Worm (Caenorhabditis elegans) whole organism, L1 larva: ENCODE data around the gene ent-1.

Source experiments
- C04F5.9 ChIP-seq: sonication (generic microtip); optimal IDR thresholded peaks from 2 replicates; lab custom pipeline; 2016; ENCODE audit warnings: missing genetic modification characterization, missing compliant biosample characterization
- C16A3.4 ChIP-seq: fragments of 150-350 bp; optimal IDR thresholded peaks from 2 replicates; lab custom pipeline; 2014; ENCODE audit warnings: missing biosample characterization, missing genetic modification characterization
- C34B4.2 ChIP-seq: sonication (generic microtip); optimal IDR thresholded peaks from 2 replicates; lab custom pipeline; 2017; ENCODE audit warnings: mild to moderate bottlenecking, missing genetic modification characterization, missing compliant biosample characterization
- Y116A8C.19 ChIP-seq: sonication (generic microtip); optimal IDR thresholded peaks from 2 replicates; lab custom pipeline; 2016; ENCODE audit warnings: missing compliant biosample characterization, missing genetic modification characterization, borderline replicate concordance
- aha-1 ChIP-seq: fragments of 150-350 bp; optimal IDR thresholded peaks from 2 replicates; lab custom pipeline; 2014; ENCODE audit warnings: missing biosample characterization, missing genetic modification characterization
- alr-1 ChIP-seq: fragments of 200-800 bp; sonication (Bioruptor generic); optimal IDR thresholded peaks from 2 replicates; lab custom pipeline; 2018; ENCODE audit warnings: borderline replicate concordance, mild to moderate bottlenecking, missing genetic modification characterization, missing compliant biosample characterization
- ama-1 ChIP-seq: fragments of 150-350 bp; optimal IDR thresholded peaks from 2 replicates; lab custom pipeline; 2014
- blmp-1 ChIP-seq: fragments of 150-350 bp; optimal IDR thresholded peaks from 2 replicates; lab custom pipeline; 2014; ENCODE audit warnings: missing biosample characterization, missing genetic modification characterization
- dpl-1 ChIP-seq, 3 experiments: fragments of 150-350 bp in 2 of 3; sonication (generic microtip) in 1 of 3; optimal IDR thresholded peaks; 2 replicates each; lab custom pipeline; 2014 to 2017; ENCODE audit warnings: missing biosample characterization in 3 of 3, missing genetic modification characterization in 3 of 3, missing genetic modification reagents in 3 of 3
- dsc-1 ChIP-seq: sonication (generic microtip); optimal IDR thresholded peaks from 2 replicates; lab custom pipeline; 2016; ENCODE audit warnings: mild to moderate bottlenecking, missing genetic modification characterization, missing compliant biosample characterization
- efl-1 ChIP-seq, 4 experiments: fragments of 150-350 bp; optimal IDR thresholded peaks in 3 of 4; peaks in 1 of 4; 1 replicate in 1 of 4; 2 replicates in 3 of 4; lab custom pipeline; 2014; ENCODE audit warnings: missing biosample characterization in 2 of 4, missing genetic modification characterization in 2 of 4, missing genetic modification reagents in 2 of 4
- efl-3 ChIP-seq: fragments of 200-800 bp; sonication (Bioruptor generic); optimal IDR thresholded peaks from 2 replicates; lab custom pipeline; 2018; ENCODE audit warnings: mild to moderate bottlenecking, missing genetic modification characterization, missing compliant biosample characterization
- egl-13 ChIP-seq: sonication (generic microtip); optimal IDR thresholded peaks from 2 replicates; lab custom pipeline; 2016; ENCODE audit warnings: missing genotype, missing genetic modification reagents, missing genetic modification characterization, missing compliant biosample characterization
- egl-27 ChIP-seq, 2 experiments: fragments of 150-350 bp in 1 of 2; sonication (generic microtip); optimal IDR thresholded peaks; 3 replicates each; lab custom pipeline; 2017 to 2018; ENCODE audit warnings: missing biosample characterization in 2 of 2, missing genetic modification characterization in 2 of 2, missing genetic modification reagents in 2 of 2
- elt-2 ChIP-seq: sonication (generic microtip); optimal IDR thresholded peaks from 2 replicates; lab custom pipeline; 2016; ENCODE audit warnings: missing genetic modification characterization, mild to moderate bottlenecking, inconsistent platforms, missing compliant biosample characterization, missing genetic modification reagents
- elt-3 ChIP-seq, 6 experiments: fragments of 150-350 bp in 1 of 6; sonication (generic microtip); optimal IDR thresholded peaks; 2 replicates each; lab custom pipeline; 2017 to 2018; ENCODE audit warnings: missing biosample characterization in 6 of 6, missing genetic modification characterization in 6 of 6, inconsistent platforms in 1 of 6
- fos-1 ChIP-seq: fragments of 150-350 bp; optimal IDR thresholded peaks from 2 replicates; lab custom pipeline; 2014; ENCODE audit warnings: missing biosample characterization, missing genetic modification characterization
- hlh-17 ChIP-seq: fragments of 200-800 bp; sonication (Bioruptor generic); optimal IDR thresholded peaks from 2 replicates; lab custom pipeline; 2018; ENCODE audit warnings: missing genetic modification characterization, mild to moderate bottlenecking, missing compliant biosample characterization, moderate library complexity, borderline replicate concordance
- hlh-4 ChIP-seq: sonication (generic microtip); optimal IDR thresholded peaks from 2 replicates; lab custom pipeline; 2016; ENCODE audit warnings: mild to moderate bottlenecking, missing genetic modification characterization, missing compliant biosample characterization
- hpl-2 ChIP-seq: fragments of 150-350 bp; optimal IDR thresholded peaks from 2 replicates; lab custom pipeline; 2014; ENCODE audit warnings: missing biosample characterization, missing genetic modification reagents, missing genetic modification characterization
- isw-1 ChIP-seq: fragments of 200-800 bp; sonication (Bioruptor generic); IDR thresholded peaks from 2 replicates; pipeline ENCODE4 v1.3.6; 2022; ENCODE audit warnings: missing genetic modification characterization, missing compliant biosample characterization
- lin-13 ChIP-seq: fragments of 150-350 bp; optimal IDR thresholded peaks from 2 replicates; lab custom pipeline; 2014; ENCODE audit warnings: missing biosample characterization, missing genetic modification reagents, missing genetic modification characterization
- lin-14 ChIP-seq: fragments of 200-800 bp; sonication (Bioruptor generic); optimal IDR thresholded peaks from 2 replicates; lab custom pipeline; 2018; ENCODE audit warnings: mild to moderate bottlenecking, missing genetic modification characterization, moderate library complexity, missing compliant biosample characterization
- lin-15B ChIP-seq: fragments of 150-350 bp; sonication (generic microtip); optimal IDR thresholded peaks from 3 replicates; lab custom pipeline; 2014; ENCODE audit warnings: missing biosample characterization, missing genetic modification characterization
- lin-35 ChIP-seq, 2 experiments: fragments of 150-350 bp; optimal IDR thresholded peaks; 2 replicates each; lab custom pipeline; 2014; ENCODE audit warnings: missing biosample characterization in 2 of 2, missing genetic modification characterization in 2 of 2, missing genetic modification reagents in 2 of 2
- lir-3 ChIP-seq: sonication (generic microtip); optimal IDR thresholded peaks from 2 replicates; lab custom pipeline; 2016; ENCODE audit warnings: mild to moderate bottlenecking, missing genetic modification characterization, moderate library complexity, missing compliant biosample characterization; ENCODE audit not compliant: poor library complexity
- lsy-2 ChIP-seq, 2 experiments: fragments of 150-350 bp; optimal IDR thresholded peaks; 2 replicates each; lab custom pipeline; 2014; ENCODE audit warnings: missing biosample characterization in 2 of 2, missing genetic modification characterization in 2 of 2
- mdl-1 ChIP-seq, 2 experiments: fragments of 150-350 bp; optimal IDR thresholded peaks; 2 replicates each; lab custom pipeline; 2014 to 2017; ENCODE audit warnings: missing biosample characterization in 2 of 2, missing genetic modification characterization in 2 of 2, inconsistent platforms in 1 of 2
- mef-2 ChIP-seq: fragments of 150-350 bp; optimal IDR thresholded peaks from 2 replicates; lab custom pipeline; 2014; ENCODE audit warnings: missing biosample characterization, missing genetic modification characterization
- mep-1 ChIP-seq: fragments of 150-350 bp; optimal IDR thresholded peaks from 2 replicates; lab custom pipeline; 2014; ENCODE audit warnings: missing biosample characterization, missing genetic modification characterization
- nhr-19 ChIP-seq: fragments of 200-800 bp; sonication (Bioruptor generic); conservative IDR thresholded peaks from 2 replicates; pipeline ENCODE4 v1.3.6; 2022; ENCODE audit warnings: missing genetic modification characterization, missing compliant biosample characterization
- nhr-20 ChIP-seq: sonication (generic microtip); optimal IDR thresholded peaks from 2 replicates; lab custom pipeline; 2016; ENCODE audit warnings: mild to moderate bottlenecking, missing genetic modification characterization, missing compliant biosample characterization
- nhr-237 ChIP-seq: fragments of 150-350 bp; optimal IDR thresholded peaks from 2 replicates; lab custom pipeline; 2014; ENCODE audit warnings: missing biosample characterization, missing genetic modification characterization
- nhr-47 ChIP-seq: sonication (generic microtip); optimal IDR thresholded peaks from 2 replicates; lab custom pipeline; 2016; ENCODE audit warnings: mild to moderate bottlenecking, missing genetic modification characterization, moderate library complexity, missing compliant biosample characterization
- nhr-71 ChIP-seq: sonication (generic microtip); optimal IDR thresholded peaks from 2 replicates; lab custom pipeline; 2016; ENCODE audit warnings: mild to moderate bottlenecking, missing genetic modification characterization, moderate library complexity, missing compliant biosample characterization
- nhr-76 ChIP-seq: sonication (generic microtip); optimal IDR thresholded peaks from 2 replicates; lab custom pipeline; 2017; ENCODE audit warnings: missing biosample characterization, missing genetic modification characterization
- nhr-85 ChIP-seq: sonication (generic microtip); peaks from one replicate; lab custom pipeline; 2016; ENCODE audit warnings: missing genetic modification characterization, inconsistent platforms, missing compliant biosample characterization
- nhr-90 ChIP-seq: sonication (generic microtip); optimal IDR thresholded peaks from 2 replicates; lab custom pipeline; 2016; ENCODE audit warnings: mild to moderate bottlenecking, missing genetic modification characterization, missing compliant biosample characterization; ENCODE audit not compliant: poor library complexity
- rnt-1 ChIP-seq: sonication (generic microtip); optimal IDR thresholded peaks from 2 replicates; lab custom pipeline; 2016; ENCODE audit warnings: mild to moderate bottlenecking, missing genetic modification characterization, moderate library complexity, missing compliant biosample characterization
- snu-23 ChIP-seq: sonication (generic microtip); optimal IDR thresholded peaks from 2 replicates; lab custom pipeline; 2016; ENCODE audit warnings: missing genetic modification characterization, missing compliant biosample characterization
- sptf-1 ChIP-seq: fragments of 150-350 bp; optimal IDR thresholded peaks from 2 replicates; lab custom pipeline; 2014; ENCODE audit warnings: missing biosample characterization, missing genetic modification characterization
- swsn-7 ChIP-seq: sonication (generic microtip); optimal IDR thresholded peaks from 2 replicates; lab custom pipeline; 2016; ENCODE audit warnings: missing genetic modification characterization, missing compliant biosample characterization
- tbx-2 ChIP-seq: sonication (generic microtip); optimal IDR thresholded peaks from 2 replicates; lab custom pipeline; 2016; ENCODE audit warnings: missing genetic modification characterization, missing compliant biosample characterization
- unc-130 ChIP-seq: fragments of 150-350 bp; optimal IDR thresholded peaks from 2 replicates; lab custom pipeline; 2017; ENCODE audit warnings: missing biosample characterization, missing genetic modification characterization, inconsistent platforms
- unc-30 ChIP-seq: sonication (generic microtip); optimal IDR thresholded peaks from 2 replicates; lab custom pipeline; 2017; ENCODE audit warnings: missing biosample characterization, missing genetic modification characterization
- unc-62 ChIP-seq: fragments of 150-350 bp; optimal IDR thresholded peaks from 2 replicates; lab custom pipeline; 2014; ENCODE audit warnings: missing biosample characterization, missing genetic modification reagents, missing genetic modification characterization
- unc-86 ChIP-seq: sonication (generic microtip); optimal IDR thresholded peaks from 2 replicates; lab custom pipeline; 2016; ENCODE audit warnings: missing genetic modification characterization, missing compliant biosample characterization
- vab-15 ChIP-seq: sonication (generic microtip); optimal IDR thresholded peaks from 2 replicates; lab custom pipeline; 2017; ENCODE audit warnings: missing genotype, mild to moderate bottlenecking, missing genetic modification characterization, missing compliant biosample characterization
- xbp-1 ChIP-seq: sonication (generic microtip); optimal IDR thresholded peaks from 2 replicates; lab custom pipeline; 2016; ENCODE audit warnings: missing genetic modification characterization, missing compliant biosample characterization
- zag-1 ChIP-seq: fragments of 150-350 bp; optimal IDR thresholded peaks from 2 replicates; lab custom pipeline; 2014; ENCODE audit warnings: missing biosample characterization, missing genetic modification characterization
- ztf-4 ChIP-seq: fragments of 150-350 bp; optimal IDR thresholded peaks from 2 replicates; lab custom pipeline; 2014; ENCODE audit warnings: missing biosample characterization, missing genetic modification characterization

The ent-1 gene

DNA sequence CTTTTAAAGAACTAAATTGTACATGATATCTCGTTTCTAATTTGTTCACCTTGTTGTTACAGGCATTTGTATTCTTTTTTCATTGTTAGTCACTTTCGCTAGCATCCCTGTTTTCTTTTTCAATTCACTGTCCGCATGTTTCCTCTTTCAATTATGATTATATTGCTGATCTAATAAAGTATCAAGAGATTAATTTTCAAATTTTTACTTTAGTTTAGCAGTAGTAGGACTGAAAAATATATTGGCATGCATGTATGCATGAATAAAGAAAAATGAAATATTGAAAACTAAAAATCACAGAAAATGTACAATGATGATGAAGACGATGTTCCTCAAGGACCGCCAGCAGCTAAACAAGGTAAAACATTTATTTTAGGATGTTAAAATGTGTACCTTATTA is 17.3 kb downstream of the ent-1 start, which contains the start of gene rbm-17:
rbm-17 (plus strand) TSS at position 301 of the 400 bp plus-strand sequence.
- TF ChIP-seq nhr-71, result peak; percentile 14
- TF ChIP-seq nhr-85 (tag; lab: Kevin White, UChicago), result no peak
- peak; percentile 9 for TF ChIP-seq elt-2

DNA sequence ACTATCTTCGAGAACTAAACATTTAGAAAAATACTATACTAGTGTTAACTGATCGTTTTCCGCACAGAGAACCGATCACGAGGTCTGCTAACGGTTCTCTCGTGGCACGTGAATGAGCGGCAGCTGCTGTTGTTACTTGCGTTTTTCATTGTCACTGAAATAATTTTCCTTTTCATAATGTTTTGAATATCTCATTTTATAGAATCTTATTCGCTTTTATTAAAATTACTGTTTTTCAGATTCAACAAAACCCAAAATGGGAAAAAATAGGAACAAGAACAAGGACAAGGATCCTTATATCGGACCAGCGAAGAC is 18.9 kb downstream of the ent-1 start, which contains the start of gene F58B3.6:
F58B3.6 (plus strand) TSS at position 240 of the 315 bp plus-strand sequence.
- no peak for TF ChIP-seq unc-62 (GFP tag; lab: Kevin White, UChicago)
- no peak for TF ChIP-seq fos-1 (tag; lab: Kevin White, UChicago)
- TF ChIP-seq nhr-19 (GFP tag; lab: Robert Waterston, UW), result peak; percentile 77
- peak; percentile 54 for TF ChIP-seq unc-130 (tag; lab: Kevin White, UChicago)
- peak; percentile 53 for TF ChIP-seq rnt-1 (tag; lab: Kevin White, UChicago)
- peak; percentile 30 for TF ChIP-seq nhr-90 (tag; lab: Kevin White, UChicago)
- TF ChIP-seq elt-3 (tag; optimal IDR thresholded peaks at IDR 0.05; lab: Kevin White, UChicago), result peak in 2 of 6 experiments; percentile 16 to 67
- TF ChIP-seq C16A3.4 (tag; lab: Kevin White, UChicago), result peak; percentile 53
- TF ChIP-seq mep-1 (tag; lab: Kevin White, UChicago), result peak; percentile 73
- peak; percentile 16 for TF ChIP-seq tbx-2 (tag; lab: Kevin White, UChicago)
- no peak for TF ChIP-seq unc-86 (tag; lab: Kevin White, UChicago)
- no peak for TF ChIP-seq zag-1 (tag; lab: Kevin White, UChicago)
- peak; percentile 66 for TF ChIP-seq ztf-4 (tag; lab: Kevin White, UChicago)
- no peak for TF ChIP-seq lin-13
- TF ChIP-seq vab-15 (tag; lab: Kevin White, UChicago), result no peak
- TF ChIP-seq snu-23, result peak; percentile 84
- no peak for TF ChIP-seq egl-13
- TF ChIP-seq sptf-1 (tag; lab: Kevin White, UChicago), result no peak
- TF ChIP-seq nhr-237, result no peak
- no peak for TF ChIP-seq ama-1 (lab: Kevin White, UChicago)
- peak in 1 of 2 experiments; percentile 91 for TF ChIP-seq mdl-1 (tag; optimal IDR thresholded peaks at IDR 0.05; lab: Kevin White, UChicago)
- no peak for TF ChIP-seq nhr-76
- TF ChIP-seq mef-2 (tag; lab: Kevin White, UChicago), result no peak
- TF ChIP-seq nhr-20 (tag; lab: Kevin White, UChicago), result peak; percentile 89
- TF ChIP-seq dpl-1 (GFP tag; optimal IDR thresholded peaks at IDR 0.05; lab: Kevin White, UChicago), result peak in 2 of 3 experiments; percentile 15 to 45
- no peak for TF ChIP-seq Y116A8C.19 (tag; lab: Kevin White, UChicago)
- peak; percentile 6 for TF ChIP-seq swsn-7 (tag; lab: Kevin White, UChicago)
- no peak for TF ChIP-seq nhr-47 (tag; lab: Kevin White, UChicago)
- no peak for TF ChIP-seq alr-1 (tag; lab: Kevin White, UChicago)
- TF ChIP-seq lin-35 (GFP tag; optimal IDR thresholded peaks at IDR 0.05; lab: Kevin White, UChicago), result peak; percentile 22 to 71
- TF ChIP-seq C34B4.2 (tag; lab: Kevin White, UChicago), result no peak
- TF ChIP-seq isw-1 (GFP tag; lab: Robert Waterston, UW), result no peak
- TF ChIP-seq hlh-4 (tag; lab: Kevin White, UChicago), result no peak
- peak; percentile 26 to 65 for TF ChIP-seq lsy-2 (tag; optimal IDR thresholded peaks at IDR 0.05; lab: Kevin White, UChicago)
- no peak for TF ChIP-seq efl-3 (GFP tag; lab: Kevin White, UChicago)
- TF ChIP-seq nhr-71, result peak; percentile 77
- TF ChIP-seq xbp-1 (tag; lab: Kevin White, UChicago), result peak; percentile 10
- TF ChIP-seq lin-14 (GFP tag; lab: Kevin White, UChicago), result peak; percentile 70
- no peak for TF ChIP-seq nhr-85 (tag; lab: Kevin White, UChicago)
- no peak for TF ChIP-seq lin-15B
- TF ChIP-seq blmp-1 (tag; lab: Kevin White, UChicago), result peak; percentile 76
- TF ChIP-seq hpl-2 (GFP tag; lab: Kevin White, UChicago), result no peak
- no peak for TF ChIP-seq egl-27 (tag; optimal IDR thresholded peaks at IDR 0.05; lab: Kevin White, UChicago)
- TF ChIP-seq dsc-1, result no peak
- TF ChIP-seq hlh-17, result no peak
- TF ChIP-seq unc-30, result no peak
- no peak for TF ChIP-seq aha-1
- TF ChIP-seq efl-1 (optimal IDR thresholded peaks at IDR 0.05; lab: Kevin White, UChicago), result peak in 1 of 2 experiments; percentile 33
- peak; percentile 7 to 39 for TF ChIP-seq efl-1 (GFP tag; optimal IDR thresholded peaks at IDR 0.05 in 1 of 2; lab: Kevin White, UChicago)
- no peak for TF ChIP-seq C04F5.9 (tag; lab: Kevin White, UChicago)
- peak; percentile 54 for TF ChIP-seq lir-3 (tag; lab: Kevin White, UChicago)
